Fruit fly (Drosophila melanogaster) whole organism, prepupa: Measurements from ENCODE around the gene Or85f.

Source experiments
- Blimp-1 ChIP-seq: fragments of 200-800 bp; sonication (Bioruptor generic); optimal IDR thresholded peaks from 3 replicates; lab custom pipeline; 2017; ENCODE audit warnings: missing biosample characterization, missing genetic modification characterization, mild to moderate bottlenecking, moderate library complexity, missing genetic modification reagents
- CG10631 ChIP-seq: fragments of 200-800 bp; sonication (Bioruptor generic); optimal IDR thresholded peaks from 2 replicates; lab custom pipeline; 2016; ENCODE audit warnings: missing biosample characterization, missing genetic modification characterization
- CG10669 ChIP-seq: fragments of 200-800 bp; sonication (Bioruptor generic); optimal IDR thresholded peaks from 3 replicates; lab custom pipeline; 2018; ENCODE audit warnings: missing biosample characterization, mild to moderate bottlenecking, missing genetic modification characterization, moderate library complexity
- CG11762 ChIP-seq: fragments of 200-800 bp; sonication (Bioruptor generic); optimal IDR thresholded peaks from 3 replicates; lab custom pipeline; 2016; ENCODE audit warnings: missing biosample characterization, missing genetic modification characterization; ENCODE audit not compliant: insufficient read depth
- CG11902 ChIP-seq: fragments of 200-800 bp; sonication (Bioruptor generic); optimal IDR thresholded peaks from 3 replicates; lab custom pipeline; 2016; ENCODE audit warnings: missing biosample characterization, missing genetic modification characterization
- CG15336 ChIP-seq: fragments of 200-800 bp; sonication (Bioruptor generic); IDR thresholded peaks from 2 replicates; pipeline ENCODE4 v1.3.6; 2022; ENCODE audit warnings: missing biosample characterization, missing genetic modification characterization
- CG31627 ChIP-seq: fragments of 200-800 bp; sonication (Bioruptor generic); optimal IDR thresholded peaks from 3 replicates; lab custom pipeline; 2016; ENCODE audit warnings: missing biosample characterization, missing genetic modification characterization
- CG32006 ChIP-seq: fragments of 200-800 bp; sonication (Bioruptor generic); optimal IDR thresholded peaks from 3 replicates; lab custom pipeline; 2017; ENCODE audit warnings: missing biosample characterization, mild to moderate bottlenecking, missing genetic modification characterization
- CG4318 ChIP-seq: fragments of 200-800 bp; sonication (Bioruptor generic); optimal IDR thresholded peaks from 3 replicates; lab custom pipeline; 2017; ENCODE audit warnings: missing biosample characterization, mild to moderate bottlenecking, missing genetic modification characterization
- CG6163 ChIP-seq: fragments of 200-800 bp; sonication (Bioruptor generic); IDR thresholded peaks from 3 replicates; pipeline ENCODE4 v1.3.6; 2022; ENCODE audit warnings: missing biosample characterization, missing genetic modification characterization
- CG6276 ChIP-seq: fragments of 200-800 bp; sonication (Bioruptor generic); optimal IDR thresholded peaks from 2 replicates; lab custom pipeline; 2017; ENCODE audit warnings: missing biosample characterization, mild to moderate bottlenecking, missing genetic modification characterization
- CG6792 ChIP-seq: fragments of 200-800 bp; sonication (Bioruptor generic); optimal IDR thresholded peaks from 3 replicates; lab custom pipeline; 2016; ENCODE audit warnings: missing biosample characterization, missing genetic modification characterization
- CG8119 ChIP-seq: fragments of 200-800 bp; sonication (Bioruptor generic); IDR thresholded peaks from 3 replicates; pipeline ENCODE4 v1.3.6; 2022; ENCODE audit warnings: missing biosample characterization, missing genetic modification characterization
- CG8632 ChIP-seq: fragments of 200-800 bp; sonication (Bioruptor generic); optimal IDR thresholded peaks from 3 replicates; lab custom pipeline; 2016; ENCODE audit warnings: missing biosample characterization, missing genetic modification characterization
- Eip75B ChIP-seq: fragments of 200-800 bp; sonication (Bioruptor generic); optimal IDR thresholded peaks from 3 replicates; lab custom pipeline; 2016; ENCODE audit warnings: missing biosample characterization, missing genetic modification characterization
- Gug ChIP-seq: fragments of 200-800 bp; sonication (Bioruptor generic); IDR thresholded peaks from 2 replicates; pipeline ENCODE4 v1.3.6; 2022; ENCODE audit warnings: missing biosample characterization, missing genetic modification characterization
- Hr38 ChIP-seq: sonication (Bioruptor generic); optimal IDR thresholded peaks from 2 replicates; lab custom pipeline; 2016; ENCODE audit warnings: missing biosample characterization, missing genetic modification characterization
- Hr4 ChIP-seq: fragments of 200-800 bp; sonication (Bioruptor generic); optimal IDR thresholded peaks from 3 replicates; lab custom pipeline; 2016; ENCODE audit warnings: missing biosample characterization, missing genetic modification characterization
- Met ChIP-seq: fragments of 200-800 bp; sonication (Bioruptor generic); optimal IDR thresholded peaks from 3 replicates; lab custom pipeline; 2016; ENCODE audit warnings: missing biosample characterization, missing genetic modification characterization
- OdsH ChIP-seq: fragments of 200-800 bp; sonication (Bioruptor generic); optimal IDR thresholded peaks from 3 replicates; lab custom pipeline; 2016; ENCODE audit warnings: missing biosample characterization, missing genetic modification characterization
- Smox ChIP-seq: fragments of 200-800 bp; sonication (Bioruptor generic); optimal IDR thresholded peaks from 3 replicates; lab custom pipeline; 2016; ENCODE audit warnings: missing biosample characterization, missing genetic modification characterization
- Sox102F ChIP-seq: fragments of 200-800 bp; sonication (Bioruptor generic); optimal IDR thresholded peaks from 2 replicates; lab custom pipeline; 2016; ENCODE audit warnings: missing biosample characterization, mild to moderate bottlenecking, missing genetic modification characterization
- Sox15 ChIP-seq: fragments of 200-800 bp; sonication (Bioruptor generic); optimal IDR thresholded peaks from 3 replicates; lab custom pipeline; 2016; ENCODE audit warnings: missing biosample characterization, missing genetic modification characterization
- achi ChIP-seq: fragments of 200-800 bp; sonication (Bioruptor generic); optimal IDR thresholded peaks from 3 replicates; lab custom pipeline; 2016; ENCODE audit warnings: missing biosample characterization, missing genetic modification characterization
- cyc ChIP-seq: fragments of 200-800 bp; sonication (Bioruptor generic); optimal IDR thresholded peaks from 3 replicates; lab custom pipeline; 2016; ENCODE audit warnings: missing biosample characterization, missing genetic modification characterization
- dac ChIP-seq: fragments of 200-800 bp; sonication (Bioruptor generic); optimal IDR thresholded peaks from 2 replicates; lab custom pipeline; 2017; ENCODE audit warnings: missing biosample characterization, mild to moderate bottlenecking, missing genetic modification characterization
- dsx ChIP-seq: fragments of 200-800 bp; optimal IDR thresholded peaks from 3 replicates; lab custom pipeline; 2019; ENCODE audit warnings: missing biosample characterization, mild to moderate bottlenecking, missing genetic modification characterization, moderate library complexity; ENCODE audit not compliant: poor library complexity, severe bottlenecking
- eg ChIP-seq: fragments of 200-800 bp; sonication (Bioruptor generic); IDR thresholded peaks from 3 replicates; pipeline ENCODE4 v1.3.6; 2022; ENCODE audit warnings: missing biosample characterization, missing genetic modification characterization
- esn ChIP-seq: fragments of 200-800 bp; sonication (Bioruptor generic); optimal IDR thresholded peaks from 2 replicates; lab custom pipeline; 2016; ENCODE audit warnings: missing biosample characterization, mild to moderate bottlenecking, missing genetic modification characterization, moderate library complexity
- fd59A ChIP-seq: fragments of 200-800 bp; sonication (Bioruptor generic); optimal IDR thresholded peaks from 2 replicates; lab custom pipeline; 2017; ENCODE audit warnings: missing biosample characterization, mild to moderate bottlenecking, missing genetic modification characterization, missing genetic modification reagents
- fd85E ChIP-seq: fragments of 200-800 bp; sonication (Bioruptor generic); optimal IDR thresholded peaks from 3 replicates; lab custom pipeline; 2016; ENCODE audit warnings: missing biosample characterization, missing genetic modification characterization
- fkh ChIP-seq: fragments of 200-800 bp; sonication (Bioruptor generic); optimal IDR thresholded peaks from 3 replicates; lab custom pipeline; 2017; ENCODE audit warnings: missing biosample characterization, mild to moderate bottlenecking, missing genetic modification characterization, moderate library complexity
- pdm3 ChIP-seq: fragments of 200-800 bp; sonication (Bioruptor generic); optimal IDR thresholded peaks from 3 replicates; lab custom pipeline; 2016; ENCODE audit warnings: missing biosample characterization, missing genetic modification characterization
- salr ChIP-seq, 2 experiments: fragments of 200-800 bp; sonication (Bioruptor generic); optimal IDR thresholded peaks; 3 replicates each; lab custom pipeline; 2016 to 2018; ENCODE audit warnings: missing biosample characterization in 2 of 2, missing genetic modification characterization in 2 of 2, mild to moderate bottlenecking in 1 of 2
- ss ChIP-seq, 2 experiments: fragments of 200-800 bp; sonication (Bioruptor generic); optimal IDR thresholded peaks; 2 replicates in 1 of 2; 3 replicates in 1 of 2; lab custom pipeline; 2017 to 2018; ENCODE audit warnings: mild to moderate bottlenecking in 2 of 2, missing biosample characterization in 2 of 2, missing genetic modification characterization in 2 of 2, moderate library complexity in 1 of 2
- svp ChIP-seq: fragments of 200-800 bp; sonication (Bioruptor generic); peaks from one replicate; lab custom pipeline; 2016; ENCODE audit warnings: missing biosample characterization, missing genetic modification characterization
- topi ChIP-seq: fragments of 200-800 bp; sonication (Bioruptor generic); optimal IDR thresholded peaks from 3 replicates; lab custom pipeline; 2016; ENCODE audit warnings: missing biosample characterization, missing genetic modification characterization

The Or85f gene

DNA sequence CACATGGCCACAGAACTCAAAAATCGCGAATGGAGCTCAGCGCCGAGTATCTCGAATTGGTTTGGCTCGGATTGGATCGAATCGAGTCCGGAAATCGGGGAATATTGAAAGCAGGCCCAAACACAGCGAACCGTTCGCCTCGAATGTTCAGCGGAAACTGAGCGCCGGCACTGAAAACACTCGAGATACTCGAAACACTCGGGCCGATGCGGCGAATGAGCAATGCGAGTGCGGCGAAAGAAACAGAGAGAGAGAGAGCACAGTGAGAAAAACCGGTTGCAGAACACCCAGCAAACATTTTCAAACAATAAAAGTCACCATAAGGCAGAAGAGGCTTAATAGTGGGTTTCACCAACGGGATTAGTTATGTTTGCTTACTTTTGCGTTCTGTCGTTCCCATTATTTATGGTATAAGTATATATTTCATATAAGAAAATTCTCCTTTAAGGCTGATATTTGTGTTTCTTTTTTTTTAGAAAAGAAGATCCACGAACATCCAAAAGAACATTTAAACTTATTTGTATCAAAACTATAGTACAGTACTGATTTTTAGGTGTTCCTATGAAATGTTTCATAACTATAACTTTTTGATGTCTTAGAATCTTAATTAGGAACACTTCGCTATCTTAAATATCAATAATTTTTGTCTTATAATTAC, 3.5 kb upstream of the Or85f start, which contains the start of gene FER (continued):
- TF ChIP-seq CG8632 (GFP tag; lab: Kevin White, UChicago) (no peak), CG15336 (GFP tag; lab: Robert Waterston, UW) (peak; percentile 48; the same call in 1 of the 2 replicates), OdsH (GFP tag; lab: Kevin White, UChicago) (no peak), topi (GFP tag; lab: Kevin White, UChicago) (peak; percentile 18), Gug (GFP tag; lab: Robert Waterston, UW) (no peak), CG6792 (no peak), cyc (GFP tag; lab: Kevin White, UChicago) (peak; percentile 17), fkh (GFP tag; lab: Kevin White, UChicago) (peak; percentile 33), CG31627 (GFP tag; lab: Kevin White, UChicago) (no peak), CG11762 (GFP tag; lab: Kevin White, UChicago) (no peak), Eip75B (GFP tag; lab: Kevin White, UChicago) (peak; percentile 5), CG8119 (GFP tag; lab: Robert Waterston, UW) (peak; percentile 35; the same call in 1 of the 3 replicates), CG6276 (GFP tag; lab: Kevin White, UChicago) (peak; percentile 8), eg (GFP tag; lab: Robert Waterston, UW) (peak; percentile 71; the same call in 2 of the 3 replicates), Hr38 (GFP tag; lab: Kevin White, UChicago) (no peak), Sox15 (GFP tag; lab: Kevin White, UChicago) (no peak), achi (peak; percentile 8), pdm3 (GFP tag; lab: Kevin White, UChicago) (no peak), dsx (GFP tag; lab: Kevin White, UChicago) (peak; percentile 39), fd59A (GFP tag; lab: Kevin White, UChicago) (no peak), dac (no peak), CG32006 (GFP tag; lab: Kevin White, UChicago) (no peak), Sox102F (GFP tag; lab: Kevin White, UChicago) (peak; percentile 13), CG10669 (no peak), ss (GFP tag; optimal IDR thresholded peaks at IDR 0.05; lab: Kevin White, UChicago) (peak; percentile 9 to 59), esn (GFP tag; lab: Kevin White, UChicago) (peak; percentile 17), CG10631 (no peak), Blimp-1 (no peak)

DNA sequence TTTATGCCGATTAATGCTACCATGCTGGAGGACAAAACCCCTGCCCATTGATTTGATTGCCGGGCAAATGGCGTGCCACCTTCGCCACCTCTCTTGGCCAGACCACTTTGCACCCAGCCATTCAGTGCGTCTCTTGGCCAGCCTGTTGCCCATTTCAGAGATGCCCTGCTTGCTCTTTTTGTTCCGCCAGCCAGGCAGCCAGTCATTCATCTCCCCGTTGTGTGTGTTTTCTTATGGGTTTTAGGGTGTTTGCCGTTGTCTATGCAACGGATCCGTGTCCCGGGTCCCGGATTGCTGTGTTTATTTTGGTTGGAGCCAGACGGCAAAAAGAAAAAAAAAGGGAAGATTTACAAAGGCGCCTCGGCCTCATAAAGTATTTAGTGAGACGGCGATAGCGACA, 2.0 kb upstream of the Or85f start:
- TF ChIP-seq CG6163 (0 out of 3 replicates have a peak, but pooled peaks have one; percentile 32), Hr38 (GFP tag; lab: Kevin White, UChicago) (no peak), CG4318 (GFP tag; lab: Kevin White, UChicago) (no peak), Smox (GFP tag; lab: Kevin White, UChicago) (no peak), salr (GFP tag; optimal IDR thresholded peaks at IDR 0.05; lab: Kevin White, UChicago) (no peak), CG6792 (no peak), fd85E (GFP tag; lab: Kevin White, UChicago) (no peak), Met (GFP tag; lab: Kevin White, UChicago) (no peak), CG32006 (GFP tag; lab: Kevin White, UChicago) (no peak), Hr4 (GFP tag; lab: Kevin White, UChicago) (no peak), CG8119 (GFP tag; lab: Robert Waterston, UW) (no peak), cyc (GFP tag; lab: Kevin White, UChicago) (no peak), svp (GFP tag; lab: Kevin White, UChicago) (no peak), CG10631 (no peak), Sox102F (GFP tag; lab: Kevin White, UChicago) (no peak), eg (GFP tag; lab: Robert Waterston, UW) (0 out of 3 replicates have a peak, but pooled peaks have one; percentile 22), CG11902 (GFP tag; lab: Kevin White, UChicago) (no peak), fkh (GFP tag; lab: Kevin White, UChicago) (peak; percentile 6)
